Fruit fly (Drosophila melanogaster): ENCODE data around the gene mfr.

dm6 chr3L:8920710-8921109 is 8.2 kb upstream of the mfr start:
- TF ChIP-seq psq (optimal IDR thresholded peaks at IDR 0.05) (no peak), h (optimal IDR thresholded peaks at IDR 0.05) (no peak), ttk (optimal IDR thresholded peaks at IDR 0.05) (no peak)

All from Kc167 (cell line).